Worm (Caenorhabditis elegans): ENCODE data around the gene eef-1B.1.

DNA sequence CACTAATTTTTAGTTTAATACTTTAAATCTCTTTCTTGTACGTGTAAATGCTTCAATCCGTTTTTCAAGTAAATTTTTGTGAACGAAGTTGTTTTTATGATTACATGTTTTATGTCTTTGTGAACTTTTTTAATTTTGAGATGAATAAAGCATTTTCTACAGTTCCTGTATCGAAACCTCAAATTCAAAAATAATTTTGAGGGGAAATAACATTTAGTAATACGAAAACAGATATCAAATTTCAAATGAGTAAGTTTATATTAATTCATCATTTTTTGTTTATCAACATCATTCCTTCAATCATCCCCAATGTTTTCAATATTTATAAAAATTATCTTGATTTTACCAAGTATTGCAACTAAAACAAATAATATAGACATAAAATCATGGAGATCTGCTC, 35.6 kb downstream of the eef-1B.1 start, which contains the start of gene C29E4.10:
- TF ChIP-seq mel-28 (tag; optimal IDR thresholded peaks at IDR 0.05; ENCODE audit: borderline replicate concordance) (no peak), efl-1 (GFP tag; optimal IDR thresholded peaks at IDR 0.05) (no peak), Y53F4B.3 (GFP tag; IDR thresholded peaks at IDR 0.05) (no peak), F39B2.1 (GFP tag; IDR thresholded peaks at IDR 0.05) (no peak), nfya-2 (GFP tag; IDR thresholded peaks at IDR 0.05) (no peak), Y56A3A.18 (GFP tag; IDR thresholded peaks at IDR 0.05) (no peak), snpc-1.1 (tag; optimal IDR thresholded peaks at IDR 0.05; ENCODE audit: insufficient read depth) (no peak), snpc-4 (GFP tag; optimal IDR thresholded peaks at IDR 0.05) (no peak), snpc-4 (tag; optimal IDR thresholded peaks at IDR 0.05) (no peak)
